Fruit fly (Drosophila melanogaster): Measurements from ENCODE around the gene EMC1.

Gene EMC1

DNA sequence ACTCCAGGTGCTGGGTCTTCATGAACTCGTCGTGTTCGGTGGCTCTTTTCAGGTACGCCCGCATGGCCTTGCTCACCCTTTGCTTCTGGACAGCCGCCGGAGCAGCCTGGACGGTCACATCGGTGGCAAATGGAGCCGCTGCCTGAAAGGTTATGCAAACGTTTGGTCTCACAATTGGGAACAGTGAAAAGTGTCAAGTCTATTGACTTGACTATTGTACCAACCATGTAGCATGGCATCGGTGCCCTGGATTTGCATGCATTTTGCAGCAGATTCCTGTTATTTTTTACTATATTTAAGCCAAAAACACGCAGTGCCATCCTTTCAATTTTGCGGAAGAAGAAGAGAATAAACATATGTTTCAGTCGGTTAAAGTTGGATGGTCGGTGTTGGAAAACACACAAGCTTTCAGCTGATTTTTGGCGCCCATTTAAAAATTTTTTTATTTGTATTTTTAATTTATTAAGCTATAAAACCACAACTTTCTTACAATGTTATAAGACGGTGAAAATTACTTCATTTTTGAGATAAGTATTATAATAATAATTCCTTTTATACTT is 4.8 kb downstream of the EMC1 start, which contains the start of gene mRpS9:
Gene mRpS9, minus strand, starts transcription at position 355 of the 560 bp plus-strand sequence.
- TF ChIP-seq psq (optimal IDR thresholded peaks at IDR 0.05) (no peak), pan (optimal IDR thresholded peaks at IDR 0.05) (no peak), EcR (GFP tag; optimal IDR thresholded peaks at IDR 0.05) (no peak), Dll (optimal IDR thresholded peaks at IDR 0.05) (no peak)

DNA sequence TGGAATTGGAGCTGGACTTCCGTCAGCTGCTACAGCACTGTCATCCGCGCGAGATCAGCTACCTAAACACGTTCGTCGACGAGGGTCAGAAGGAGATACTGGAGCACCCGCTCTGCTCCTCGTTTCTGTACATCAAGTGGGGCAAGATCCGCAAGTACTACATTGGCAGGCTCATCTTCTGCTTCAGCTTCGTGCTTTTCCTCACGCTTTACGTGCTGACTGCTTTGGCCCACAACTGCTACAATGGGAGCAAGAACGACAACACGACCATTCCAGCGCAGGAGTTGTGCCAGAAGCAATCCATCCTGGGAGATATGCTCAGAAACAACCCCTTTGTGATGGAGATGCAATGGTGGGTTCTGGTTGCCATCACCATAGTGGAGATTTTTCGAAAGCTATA is 7.9 kb downstream of the EMC1 start:
- TF ChIP-seq usp (GFP tag; optimal IDR thresholded peaks at IDR 0.05) (no peak), EcR (GFP tag; optimal IDR thresholded peaks at IDR 0.05) (no peak), pan (optimal IDR thresholded peaks at IDR 0.05) (no peak), Dll (optimal IDR thresholded peaks at IDR 0.05) (no peak), psq (optimal IDR thresholded peaks at IDR 0.05) (no peak), CG8478 (optimal IDR thresholded peaks at IDR 0.05) (no peak)

DNA sequence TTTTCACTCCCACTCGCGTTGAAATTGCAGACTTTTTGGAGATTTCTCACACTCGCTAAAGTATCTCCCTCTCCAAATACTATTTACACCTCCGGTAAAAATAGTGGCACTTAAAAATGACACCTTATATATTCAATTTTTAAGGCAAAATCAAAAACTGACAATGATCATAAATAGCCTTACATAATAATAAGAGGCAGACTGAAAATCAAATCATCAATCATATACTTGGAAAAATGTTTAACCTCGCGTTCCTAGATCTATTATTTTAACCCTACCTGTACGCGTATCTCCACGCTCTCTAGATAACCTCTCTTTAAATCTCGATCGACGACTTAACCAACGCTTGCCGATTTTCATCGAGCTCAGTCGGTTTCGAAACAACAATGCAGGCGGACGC is 11.7 kb downstream of the EMC1 start:
- TF ChIP-seq pan (optimal IDR thresholded peaks at IDR 0.05) (no peak), usp (GFP tag; optimal IDR thresholded peaks at IDR 0.05) (no peak), CG8478 (optimal IDR thresholded peaks at IDR 0.05) (no peak), Dll (optimal IDR thresholded peaks at IDR 0.05) (no peak), EcR (GFP tag; optimal IDR thresholded peaks at IDR 0.05) (no peak), psq (optimal IDR thresholded peaks at IDR 0.05) (no peak)

DNA sequence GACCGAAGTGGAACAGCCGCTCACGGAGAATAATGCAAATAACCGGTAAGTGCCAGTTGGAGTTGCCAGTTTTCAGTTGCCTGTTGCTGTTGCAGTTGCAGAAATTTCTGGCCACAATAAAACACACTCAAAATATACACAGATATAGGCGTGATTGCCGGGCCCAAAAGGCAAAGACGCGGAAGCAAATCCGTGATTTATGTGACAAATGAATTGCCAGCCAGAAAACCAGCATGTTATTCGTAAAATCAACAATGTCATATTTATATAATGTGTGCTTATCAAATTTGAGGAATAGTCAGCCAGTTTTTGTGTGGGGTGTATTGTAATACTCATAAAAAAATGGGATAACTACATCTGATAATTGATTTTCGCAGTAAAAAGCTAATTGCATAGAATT is 12.6 kb downstream of the EMC1 start:
- TF ChIP-seq psq (optimal IDR thresholded peaks at IDR 0.05) = no peak
- no peak for TF ChIP-seq pan (optimal IDR thresholded peaks at IDR 0.05)
- no peak for TF ChIP-seq usp (GFP tag; optimal IDR thresholded peaks at IDR 0.05)
- TF ChIP-seq CG8478 (optimal IDR thresholded peaks at IDR 0.05) = no peak
- TF ChIP-seq Dll (optimal IDR thresholded peaks at IDR 0.05) = no peak
- TF ChIP-seq EcR (GFP tag; optimal IDR thresholded peaks at IDR 0.05) = no peak

DNA sequence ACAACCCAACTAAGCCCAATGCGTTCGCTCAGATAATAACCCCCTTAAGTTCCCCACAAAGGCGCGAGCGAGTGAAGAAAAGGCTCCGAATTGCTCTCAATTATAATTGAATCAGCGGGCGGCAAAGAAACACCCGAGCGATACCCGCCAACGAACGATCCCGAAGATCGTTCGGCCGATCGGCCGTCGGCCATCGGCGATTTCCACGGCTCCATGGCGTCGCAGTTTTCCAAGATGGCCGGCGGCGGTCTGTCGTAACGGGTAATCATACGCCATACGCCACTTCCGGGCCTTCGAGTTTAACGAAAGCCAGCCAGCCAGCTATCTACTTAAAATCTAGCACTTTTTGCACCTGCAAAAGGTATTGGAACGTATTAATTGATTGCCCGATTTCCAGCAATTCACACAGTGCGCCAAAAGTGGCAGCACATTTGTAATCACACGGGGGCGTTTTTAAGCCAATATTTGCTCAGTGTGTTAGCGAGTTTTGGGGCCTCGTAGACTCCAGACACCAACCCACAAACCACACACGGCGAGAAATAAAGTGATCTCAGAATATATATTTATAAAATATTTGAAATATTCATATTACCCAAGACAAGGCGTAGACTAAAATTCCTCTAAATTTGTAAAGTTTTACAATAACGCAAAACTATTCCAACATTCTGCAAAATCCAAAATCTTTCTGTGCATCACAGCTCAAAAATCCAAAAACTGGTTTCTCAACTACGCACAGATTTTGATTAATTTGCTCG is 14.7 kb downstream of the EMC1 start:
- TF ChIP-seq pan (optimal IDR thresholded peaks at IDR 0.05) = no peak
- no peak for TF ChIP-seq usp (GFP tag; optimal IDR thresholded peaks at IDR 0.05)
- no peak for TF ChIP-seq EcR (GFP tag; optimal IDR thresholded peaks at IDR 0.05)
- no peak for TF ChIP-seq Dll (optimal IDR thresholded peaks at IDR 0.05)
- no peak for TF ChIP-seq CG8478 (optimal IDR thresholded peaks at IDR 0.05)
- no peak for TF ChIP-seq psq (optimal IDR thresholded peaks at IDR 0.05)

DNA sequence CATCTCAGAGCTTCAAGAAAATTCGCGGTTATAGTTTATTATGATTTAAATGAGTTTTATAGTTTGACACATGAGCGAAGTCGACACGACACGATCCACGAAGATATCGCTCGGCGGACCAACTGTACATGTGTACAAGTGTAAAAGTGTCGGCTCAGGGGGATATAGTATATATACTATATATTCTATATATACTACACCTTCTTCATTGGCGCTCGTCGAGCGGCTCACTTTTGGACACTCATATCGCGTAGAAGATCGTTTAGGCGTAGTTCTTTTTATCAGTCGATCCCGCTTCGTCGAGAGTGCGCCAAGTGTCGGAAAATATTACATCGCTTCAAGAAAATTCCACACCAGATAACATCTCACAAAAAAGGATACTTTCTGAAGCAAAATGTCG is 16.1 kb downstream of the EMC1 start, which contains the start of gene wtrw:
Gene wtrw, plus strand, starts transcription at position 301 of the 400 bp plus-strand sequence.
- TF ChIP-seq pan (optimal IDR thresholded peaks at IDR 0.05) (no peak), EcR (GFP tag; optimal IDR thresholded peaks at IDR 0.05) (no peak), CG8478 (optimal IDR thresholded peaks at IDR 0.05) (no peak)

DNA sequence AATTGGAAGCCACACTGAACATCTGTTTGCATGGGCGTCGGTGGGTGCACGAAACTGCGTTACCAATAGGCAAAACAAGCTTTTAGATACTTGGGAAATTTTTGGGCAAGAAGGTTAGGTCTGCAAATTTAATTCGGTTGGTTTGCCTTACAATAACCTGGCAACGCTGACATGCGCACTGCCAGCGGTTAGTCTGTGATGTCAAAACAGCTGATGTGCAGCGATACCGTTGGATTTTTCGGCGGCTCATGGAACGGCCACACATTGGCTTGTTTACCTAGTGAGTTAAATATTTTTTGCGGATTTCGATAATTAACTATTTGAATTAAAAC is 20.3 kb downstream of the EMC1 start, which contains the start of gene ArgRS-m:
Gene ArgRS-m, plus strand, starts transcription at position 187 of the 332 bp plus-strand sequence.
- TF ChIP-seq EcR (GFP tag; optimal IDR thresholded peaks at IDR 0.05) = no peak
- no peak for TF ChIP-seq pan (optimal IDR thresholded peaks at IDR 0.05)
- TF ChIP-seq Dll (optimal IDR thresholded peaks at IDR 0.05) = no peak
- no peak for TF ChIP-seq usp (GFP tag; optimal IDR thresholded peaks at IDR 0.05)
- no peak for TF ChIP-seq psq (optimal IDR thresholded peaks at IDR 0.05)
- TF ChIP-seq CG8478 (optimal IDR thresholded peaks at IDR 0.05) = no peak

DNA sequence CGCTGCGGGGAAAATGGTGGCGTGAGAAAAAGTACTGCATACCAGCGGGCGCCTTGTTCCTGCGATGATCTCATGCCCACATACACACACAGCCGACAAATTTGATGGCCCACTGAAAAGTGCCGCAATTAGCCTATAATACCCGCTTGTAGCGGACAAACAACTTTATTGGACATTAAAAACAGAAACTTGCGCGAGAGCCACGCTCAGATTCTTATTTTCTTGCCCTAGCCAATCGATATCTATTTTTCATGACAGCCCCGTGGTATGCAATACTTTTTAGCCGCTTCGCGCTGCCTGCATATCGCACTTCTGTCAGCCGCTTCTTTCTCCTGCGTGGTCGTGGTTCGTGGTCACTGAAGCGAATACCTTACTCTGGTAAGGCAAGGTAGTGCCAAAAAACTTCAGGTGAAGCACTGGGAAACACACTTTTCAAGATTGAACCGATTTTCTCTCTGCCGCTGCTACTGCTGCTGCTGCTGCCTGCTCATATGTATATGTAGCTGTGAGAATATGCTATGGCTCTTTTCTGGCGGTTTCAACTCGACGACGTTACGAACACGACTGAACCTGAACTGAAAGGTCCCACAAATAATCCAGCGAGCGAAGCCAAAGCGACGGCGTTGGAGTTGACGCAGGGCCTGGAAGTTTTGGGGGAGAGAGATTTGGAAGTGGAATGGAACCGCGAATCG is 20.9 kb downstream of the EMC1 start, which contains the start of gene CG17816:
Gene CG17816, minus strand, starts transcription at position 567 of the 692 bp plus-strand sequence.
- TF ChIP-seq pan (optimal IDR thresholded peaks at IDR 0.05) (no peak), Dll (optimal IDR thresholded peaks at IDR 0.05) (peak; percentile 26)

DNA sequence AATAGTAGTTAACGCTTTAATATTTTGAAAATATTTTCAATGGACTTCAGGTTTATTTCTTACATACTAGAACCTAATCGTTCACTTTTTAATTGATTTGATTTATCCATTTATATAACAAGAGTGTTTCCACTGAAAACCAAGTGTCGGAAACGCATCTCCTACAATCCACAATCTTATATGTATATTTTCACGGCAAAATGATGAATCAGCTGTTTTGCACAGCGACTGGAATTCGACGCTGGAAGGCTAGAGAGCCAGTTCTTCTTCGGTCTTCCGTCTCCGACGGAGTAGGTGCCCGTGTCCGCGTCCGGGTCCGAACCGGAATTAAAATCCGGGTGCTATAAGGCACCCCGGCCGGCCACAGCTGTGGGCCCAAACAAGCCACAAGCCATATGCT is 22.7 kb downstream of the EMC1 start:
- TF ChIP-seq EcR (GFP tag; optimal IDR thresholded peaks at IDR 0.05) = no peak
- TF ChIP-seq pan (optimal IDR thresholded peaks at IDR 0.05) = no peak
- no peak for TF ChIP-seq usp (GFP tag; optimal IDR thresholded peaks at IDR 0.05)
- TF ChIP-seq CG8478 (optimal IDR thresholded peaks at IDR 0.05) = no peak
- TF ChIP-seq Dll (optimal IDR thresholded peaks at IDR 0.05) = no peak
- no peak for TF ChIP-seq psq (optimal IDR thresholded peaks at IDR 0.05)
